Worm (Caenorhabditis elegans): ENCODE results near the gene fmil-1.
A peak's percentile ranks its signal among the peaks of the same experiment; 100 is the strongest.

fmil-1 gene

ce11 chrIV:3654214-3654613 lies 14.3 kb downstream of the fmil-1 start (continued):
- TF ChIP-seq pha-4 (GFP tag; IDR thresholded peaks at IDR 0.05) (peak; percentile 39; the same call in 1 of the 2 replicates), pha-4 (tag; optimal IDR thresholded peaks at IDR 0.05) (no peak), tag-97 (GFP tag; IDR thresholded peaks at IDR 0.05) (no peak), nhr-11 (tag; optimal IDR thresholded peaks at IDR 0.05) (peak; percentile 82), ctbp-1 (GFP tag; IDR thresholded peaks at IDR 0.05) (no peak), ZK337.2 (GFP tag; IDR thresholded peaks at IDR 0.05) (no peak), T20F7.1 (GFP tag; optimal IDR thresholded peaks at IDR 0.05) (no peak), daf-19 (GFP tag; conservative IDR thresholded peaks at IDR 0.05) (no peak), ztf-11 (tag; optimal IDR thresholded peaks at IDR 0.05) (no peak), Y105C5A.15 (GFP tag; IDR thresholded peaks at IDR 0.05) (no peak), D1046.2 (GFP tag; IDR thresholded peaks at IDR 0.05) (no peak), dve-1 (tag; optimal IDR thresholded peaks at IDR 0.05; ENCODE audit: insufficient read depth) (peak; percentile 72), unc-62 (GFP tag; optimal IDR thresholded peaks at IDR 0.05 in 1 of 2) (peak in 1 of 2 experiments; percentile 69), unc-62 (tag; optimal IDR thresholded peaks at IDR 0.05) (no peak), madf-5 (GFP tag; IDR thresholded peaks at IDR 0.05) (no peak), lim-7 (GFP tag; IDR thresholded peaks at IDR 0.05) (no peak), set-16 (GFP tag; IDR thresholded peaks at IDR 0.05) (peak; percentile 58), nhr-41 (GFP tag; IDR thresholded peaks at IDR 0.05) (no peak), duxl-1 (tag; optimal IDR thresholded peaks at IDR 0.05; ENCODE audit: poor library complexity) (no peak), dmd-9 (GFP tag; IDR thresholded peaks at IDR 0.05) (no peak), T26A8.4 (GFP tag; IDR thresholded peaks at IDR 0.05) (peak; percentile 48; the same call in 1 of the 2 replicates), ceh-20 (GFP tag; IDR thresholded peaks at IDR 0.05) (peak; percentile 91), nhr-237 (tag; optimal IDR thresholded peaks at IDR 0.05) (no peak), skn-1 (tag; optimal IDR thresholded peaks at IDR 0.05) (no peak), spr-3 (GFP tag; optimal IDR thresholded peaks at IDR 0.05) (no peak), ZK546.5 (tag; optimal IDR thresholded peaks at IDR 0.05) (no peak), snpc-4 (tag; optimal IDR thresholded peaks at IDR 0.05) (no peak), nhr-76 (tag; optimal IDR thresholded peaks at IDR 0.05) (no peak), snpc-1.2 (GFP tag; IDR thresholded peaks at IDR 0.05) (no peak), nhr-77 (tag; optimal IDR thresholded peaks at IDR 0.05) (no peak), fkh-10 (GFP tag; optimal IDR thresholded peaks at IDR 0.05) (no peak), fos-1 (tag; optimal IDR thresholded peaks at IDR 0.05) (no peak), zag-1 (tag; optimal IDR thresholded peaks at IDR 0.05) (no peak), nhr-102 (tag; optimal IDR thresholded peaks at IDR 0.05) (no peak), ceh-62 (tag; optimal IDR thresholded peaks at IDR 0.05) (no peak), mdt-29 (GFP tag; IDR thresholded peaks at IDR 0.05) (peak; percentile 82), mep-1 (tag; optimal IDR thresholded peaks at IDR 0.05) (no peak), ceh-28 (tag; optimal IDR thresholded peaks at IDR 0.05) (no peak), zfp-3 (GFP tag; conservative IDR thresholded peaks at IDR 0.05) (0 out of 2 replicates have a peak, but pooled peaks have one; percentile 53), hif-1 (tag; optimal IDR thresholded peaks at IDR 0.05) (peak in 1 of 2 experiments; percentile 55), mxl-3 (GFP tag; optimal IDR thresholded peaks at IDR 0.05) (peak; percentile 75), php-3 (GFP tag; IDR thresholded peaks at IDR 0.05) (no peak), cey-2 (tag; optimal IDR thresholded peaks at IDR 0.05; ENCODE audit: borderline replicate concordance, insufficient read depth) (no peak), egl-43 (GFP tag; IDR thresholded peaks at IDR 0.05) (no peak), nhr-111 (GFP tag; optimal IDR thresholded peaks at IDR 0.05) (no peak), F44E2.7 (GFP tag; IDR thresholded peaks at IDR 0.05) (no peak), nhr-10 (tag; optimal IDR thresholded peaks at IDR 0.05) (no peak), ama-1 (optimal IDR thresholded peaks at IDR 0.05) (no peak), madf-9 (GFP tag; conservative IDR thresholded peaks at IDR 0.05) (no peak), unc-130 (GFP tag; optimal IDR thresholded peaks at IDR 0.05) (no peak), arid-1 (GFP tag; conservative IDR thresholded peaks at IDR 0.05) (no peak), ztf-7 (tag; optimal IDR thresholded peaks at IDR 0.05) (no peak), zip-11 (GFP tag; IDR thresholded peaks at IDR 0.05) (no peak)
